Worm (Caenorhabditis elegans): Measurements from ENCODE around the gene mam-5.

ce11 chrV:9982568-9982967, 30.1 kb downstream of the mam-5 start, which contains the start of gene C27H6.9:
- no peak for TF ChIP-seq unc-62 (GFP tag; optimal IDR thresholded peaks at IDR 0.05)
- no peak for TF ChIP-seq snpc-4 (tag; optimal IDR thresholded peaks at IDR 0.05)
- no peak for TF ChIP-seq blmp-1 (tag; optimal IDR thresholded peaks at IDR 0.05)
- TF ChIP-seq lin-13 (tag; optimal IDR thresholded peaks at IDR 0.05): no peak
- TF ChIP-seq ces-1 (GFP tag; optimal IDR thresholded peaks at IDR 0.05): no peak
- TF ChIP-seq sem-2 (GFP tag; optimal IDR thresholded peaks at IDR 0.05): no peak
- TF ChIP-seq tbx-8 (GFP tag; optimal IDR thresholded peaks at IDR 0.05): no peak
- TF ChIP-seq pha-4 (tag; optimal IDR thresholded peaks at IDR 0.05): no peak
- no peak for TF ChIP-seq lsy-2 (tag; optimal IDR thresholded peaks at IDR 0.05)
- no peak for TF ChIP-seq bed-3 (GFP tag; optimal IDR thresholded peaks at IDR 0.05)
- no peak for TF ChIP-seq mep-1 (tag; optimal IDR thresholded peaks at IDR 0.05)
- TF ChIP-seq mls-2 (tag; optimal IDR thresholded peaks at IDR 0.05): no peak
- TF ChIP-seq nhr-76 (tag; optimal IDR thresholded peaks at IDR 0.05): no peak
- no peak for TF ChIP-seq hlh-1 (tag; optimal IDR thresholded peaks at IDR 0.05)
